Worm (Caenorhabditis elegans): Measurements from ENCODE around the gene ace-1.

DNA sequence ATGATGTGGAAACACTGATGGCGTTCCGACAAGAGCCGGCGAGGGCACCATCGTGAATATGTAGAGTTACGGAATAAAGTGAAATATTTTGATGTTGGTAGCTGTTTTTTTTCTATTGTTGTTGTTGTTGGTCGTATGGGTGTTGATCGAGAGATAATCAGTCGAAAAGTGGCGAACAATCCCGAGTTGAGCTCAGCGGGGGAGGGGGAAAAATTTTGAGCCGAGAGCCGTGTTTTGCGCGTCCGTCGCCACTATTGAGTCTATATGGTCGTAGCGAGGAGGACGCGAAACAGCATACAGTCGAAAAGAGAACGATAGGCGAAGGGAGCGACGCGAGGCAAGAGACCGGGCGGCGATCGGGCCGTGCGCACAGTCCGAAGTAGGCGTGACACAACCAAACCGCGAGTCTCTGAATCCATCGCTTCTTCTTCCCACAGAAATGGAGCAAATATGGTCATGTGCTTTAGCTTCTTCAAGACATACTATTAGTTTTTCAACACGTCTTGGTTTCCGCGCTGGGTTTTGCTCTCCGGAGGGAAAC lies 49.8 kb downstream of the ace-1 start, which contains the start of gene eat-17:
- TF ChIP-seq ama-1 (optimal IDR thresholded peaks at IDR 0.05) (no peak), ama-1 (GFP tag; optimal IDR thresholded peaks at IDR 0.05) (no peak), ztf-3 (GFP tag; optimal IDR thresholded peaks at IDR 0.05) (no peak), gei-17 (GFP tag; optimal IDR thresholded peaks at IDR 0.05) (no peak)

All from whole organism, young adult.